Worm (Caenorhabditis elegans): ENCODE data around the gene fbxa-22.

fbxa-22 gene

DNA sequence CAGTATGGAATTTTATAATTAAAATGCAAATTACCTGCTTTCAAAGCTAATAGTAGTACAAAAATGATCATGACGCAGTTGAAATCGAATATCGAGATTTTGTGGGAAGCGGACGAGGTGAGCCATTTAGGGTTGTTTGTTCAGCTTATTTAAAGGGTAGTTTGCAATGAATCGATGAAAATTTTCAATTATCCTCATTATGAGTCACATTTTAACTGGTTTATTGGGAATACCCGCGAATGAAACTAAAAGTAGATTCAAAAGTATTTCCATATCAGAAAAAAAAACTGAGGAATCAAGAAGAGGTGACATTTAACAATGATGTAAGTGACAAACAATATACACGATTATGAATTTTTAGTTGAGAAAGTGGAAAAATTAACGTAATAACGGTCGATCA lies 19.3 kb upstream of the fbxa-22 start, which contains the start of gene F23H11.7:
TSS of gene F23H11.7 (minus strand) at position 101 of the 400 bp plus-strand sequence.
- TF ChIP-seq dao-5 (tag; optimal IDR thresholded peaks at IDR 0.05) (no peak), W03F9.2 (tag; optimal IDR thresholded peaks at IDR 0.05) (no peak), him-1 (tag; optimal IDR thresholded peaks at IDR 0.05) (no peak)

DNA sequence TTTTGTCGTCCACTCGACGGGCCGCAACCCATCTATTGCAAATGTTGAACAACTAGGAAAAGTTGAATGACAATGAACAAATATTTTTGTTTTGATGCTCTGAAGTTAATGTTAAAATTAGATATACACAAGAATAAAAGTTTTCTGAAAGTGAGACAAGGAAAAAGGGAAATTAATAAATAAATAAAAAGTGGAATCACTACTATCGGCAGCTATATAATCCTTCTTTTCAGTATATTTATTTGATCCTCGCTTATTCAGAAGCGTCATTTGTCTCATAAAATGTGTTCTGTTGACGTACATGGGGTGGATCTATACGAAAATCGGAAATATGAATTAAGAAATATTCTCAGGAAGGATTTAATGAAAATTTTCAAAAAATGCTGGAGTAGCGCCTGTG lies 12.5 kb upstream of the fbxa-22 start, which contains the start of gene pef-1:
TSS of gene pef-1 (minus strand) at position 101 of the 400 bp plus-strand sequence.
- no peak for TF ChIP-seq W03F9.2 (tag; optimal IDR thresholded peaks at IDR 0.05)

DNA sequence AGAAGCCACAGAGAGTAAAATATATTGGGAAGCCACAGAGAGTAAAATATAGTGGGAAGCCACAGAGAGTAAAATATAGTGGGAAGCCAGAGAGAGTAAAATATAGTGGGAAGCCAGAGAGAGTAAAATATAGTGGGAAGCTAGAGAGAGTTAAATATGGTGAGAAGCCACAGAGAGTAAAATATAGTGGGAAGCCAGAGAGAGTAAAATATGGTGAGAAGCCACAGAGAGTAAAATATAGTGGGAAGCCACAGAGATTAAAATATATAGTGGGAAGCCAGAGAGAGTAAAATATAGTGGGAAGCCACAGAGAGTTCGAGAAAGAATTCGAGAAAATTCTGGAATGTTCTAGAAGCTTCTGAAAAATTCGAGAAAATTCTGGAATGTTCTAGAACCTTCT lies 7.3 kb upstream of the fbxa-22 start:
- peak; percentile 29 for TF ChIP-seq dao-5 (tag; optimal IDR thresholded peaks at IDR 0.05)

DNA sequence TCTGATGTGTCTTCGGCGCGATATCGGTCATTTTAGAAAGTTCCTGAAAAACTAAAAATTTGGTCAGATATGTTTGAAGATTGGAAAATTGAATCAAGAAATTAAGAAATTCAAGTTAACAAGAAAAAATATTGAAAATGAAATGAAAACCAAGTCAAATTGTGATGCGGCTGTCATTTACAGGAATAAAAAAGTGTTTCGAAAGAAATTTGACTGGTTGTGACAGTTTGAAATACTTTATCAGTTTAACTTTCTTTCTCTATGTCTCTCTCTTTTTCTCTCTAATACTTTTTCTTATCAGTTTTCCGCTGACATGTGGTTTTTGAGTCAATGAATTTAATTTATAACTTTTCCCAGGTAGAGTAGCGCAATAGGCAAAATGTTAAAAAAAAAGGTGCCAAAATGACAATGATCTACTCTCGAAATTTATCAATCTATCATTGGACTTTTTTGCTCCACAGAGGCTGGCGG lies 2.6 kb upstream of the fbxa-22 start, which contains the start of gene fbxa-55:
TSS of gene fbxa-55 (minus strand) at position 51 of the 471 bp plus-strand sequence.
- TF ChIP-seq dao-5 (tag; optimal IDR thresholded peaks at IDR 0.05) (no peak), him-1 (tag; optimal IDR thresholded peaks at IDR 0.05) (no peak), W03F9.2 (tag; optimal IDR thresholded peaks at IDR 0.05) (no peak)

DNA sequence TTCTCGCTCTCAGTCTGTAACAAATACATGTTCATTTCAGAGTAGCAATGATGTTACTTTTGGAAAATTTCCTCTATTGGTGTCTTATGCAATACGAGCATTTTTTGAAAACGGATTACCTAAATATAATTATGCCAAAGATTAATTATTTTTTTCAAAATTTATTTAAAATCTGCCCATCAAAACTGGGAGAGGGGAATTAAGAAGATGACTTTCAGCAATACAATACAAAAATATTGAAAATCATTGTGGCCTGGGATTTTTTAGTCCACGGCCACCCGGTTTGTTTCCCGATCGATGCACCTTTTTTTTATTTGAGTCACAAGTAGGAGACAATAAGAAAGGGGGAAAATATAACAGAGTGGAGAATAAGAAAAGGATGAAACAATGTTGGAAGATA lies 708 bp upstream of the fbxa-22 start, which contains the start of gene fbxa-56:
TSS of gene fbxa-56 (minus strand) at position 101 of the 400 bp plus-strand sequence.
- no peak for TF ChIP-seq W03F9.2 (tag; optimal IDR thresholded peaks at IDR 0.05)
- no peak for TF ChIP-seq dao-5 (tag; optimal IDR thresholded peaks at IDR 0.05)
- TF ChIP-seq him-1 (tag; optimal IDR thresholded peaks at IDR 0.05): no peak

DNA sequence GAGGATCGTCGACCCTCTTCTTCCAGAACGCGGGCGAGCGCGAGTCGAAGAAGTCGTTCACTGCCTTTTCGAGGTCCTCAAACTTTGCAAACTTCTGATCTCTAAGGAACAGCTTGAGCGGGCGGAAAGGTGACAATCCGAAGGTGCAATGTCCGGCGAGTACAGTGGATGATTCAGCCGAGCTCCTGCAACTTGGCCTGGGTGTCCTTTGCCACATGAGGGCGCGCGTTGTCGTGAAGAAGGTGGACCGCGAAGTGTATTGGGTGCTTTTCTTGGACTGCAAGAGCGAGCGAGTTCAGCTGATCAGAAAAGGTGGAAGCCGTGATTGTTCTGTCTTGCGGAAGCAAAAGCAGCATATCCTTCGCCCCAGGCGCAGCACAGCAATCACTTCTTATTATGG lies 3.3 kb downstream of the fbxa-22 start:
- TF ChIP-seq dao-5 (tag; optimal IDR thresholded peaks at IDR 0.05) (no peak), W03F9.2 (tag; optimal IDR thresholded peaks at IDR 0.05) (no peak), him-1 (tag; optimal IDR thresholded peaks at IDR 0.05) (no peak)

DNA sequence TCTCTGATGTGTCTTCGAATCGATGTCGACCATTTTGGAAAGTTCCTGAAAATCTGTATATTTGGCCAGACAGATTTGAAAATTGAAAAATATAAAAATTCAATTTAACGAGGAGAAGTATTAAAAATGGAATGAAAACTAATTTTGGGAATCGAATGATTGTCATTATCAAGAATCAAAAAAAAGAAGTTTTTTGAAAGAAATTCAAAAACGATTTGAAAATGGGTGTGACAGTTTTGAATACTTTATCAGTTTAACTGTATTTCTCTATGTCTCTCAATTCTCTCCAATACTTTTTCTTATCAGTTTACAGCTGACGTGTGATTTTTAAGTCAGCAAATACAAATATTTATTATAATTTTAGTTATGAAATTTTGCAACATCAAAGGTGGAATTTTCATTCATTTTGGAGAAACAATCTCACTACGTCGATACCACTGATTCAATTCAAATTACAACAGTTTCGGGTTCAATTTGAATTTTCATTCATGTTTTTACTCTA lies 4.8 kb downstream of the fbxa-22 start, which contains the start of gene fbxa-59:
TSS of gene fbxa-59 (minus strand) at position 51 of the 502 bp plus-strand sequence.
- TF ChIP-seq him-1 (tag; optimal IDR thresholded peaks at IDR 0.05) (no peak), dao-5 (tag; optimal IDR thresholded peaks at IDR 0.05) (no peak), W03F9.2 (tag; optimal IDR thresholded peaks at IDR 0.05) (no peak)

DNA sequence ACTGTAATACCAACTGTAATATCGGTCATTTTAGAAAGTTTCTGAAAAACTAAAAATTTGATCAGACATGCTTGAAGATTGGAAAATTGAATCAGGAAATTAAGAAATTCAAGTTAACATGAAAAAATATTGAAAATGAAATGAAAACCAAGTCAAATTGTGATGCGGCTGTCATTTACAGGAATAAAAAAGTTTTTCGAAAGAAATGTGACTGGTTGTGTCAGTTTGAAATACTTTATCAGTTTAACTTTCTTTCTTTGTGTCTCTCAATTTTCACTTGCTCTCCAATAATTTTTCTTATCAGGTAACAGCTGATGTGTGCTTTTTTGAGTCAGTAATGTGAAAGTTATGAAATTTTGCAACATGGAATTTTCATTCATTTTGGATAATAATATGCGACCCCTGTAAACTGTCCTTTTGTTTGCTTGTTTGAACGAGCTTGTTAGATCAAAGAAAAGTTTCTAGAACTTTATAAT lies 7.6 kb downstream of the fbxa-22 start, which contains the start of gene fbxa-60:
TSS of gene fbxa-60 (minus strand) at position 51 of the 476 bp plus-strand sequence.
- TF ChIP-seq dao-5 (tag; optimal IDR thresholded peaks at IDR 0.05) (no peak), W03F9.2 (tag; optimal IDR thresholded peaks at IDR 0.05) (no peak), him-1 (tag; optimal IDR thresholded peaks at IDR 0.05) (no peak)

DNA sequence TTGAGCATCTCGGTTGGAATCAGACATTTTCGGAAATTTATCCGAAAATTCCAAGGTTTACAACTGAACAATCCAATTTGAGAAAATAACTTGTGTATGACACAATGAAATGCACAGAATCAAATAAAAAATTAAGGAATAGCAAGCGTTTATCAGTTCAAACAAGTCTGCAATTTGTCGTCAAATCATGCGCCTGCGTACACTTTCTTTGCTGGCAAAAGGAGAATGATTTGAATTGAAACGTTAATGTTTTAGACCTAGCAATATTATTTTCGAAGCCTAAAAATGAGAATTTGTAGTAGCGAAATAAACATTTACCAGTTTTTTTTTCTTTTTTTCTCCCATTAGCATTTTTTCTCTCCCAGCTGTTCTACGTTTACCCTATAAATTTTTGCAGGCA lies 11.8 kb downstream of the fbxa-22 start, which contains the start of the genes fbxa-67 and fbxa-11:
TSS of gene fbxa-67 (minus strand) at position 199 of the 400 bp plus-strand sequence.
TSS of gene fbxa-11 (plus strand) at position 398 of the 400 bp plus-strand sequence.
- TF ChIP-seq dao-5 (tag; optimal IDR thresholded peaks at IDR 0.05): no peak
- TF ChIP-seq W03F9.2 (tag; optimal IDR thresholded peaks at IDR 0.05): no peak
- TF ChIP-seq him-1 (tag; optimal IDR thresholded peaks at IDR 0.05): no peak

DNA sequence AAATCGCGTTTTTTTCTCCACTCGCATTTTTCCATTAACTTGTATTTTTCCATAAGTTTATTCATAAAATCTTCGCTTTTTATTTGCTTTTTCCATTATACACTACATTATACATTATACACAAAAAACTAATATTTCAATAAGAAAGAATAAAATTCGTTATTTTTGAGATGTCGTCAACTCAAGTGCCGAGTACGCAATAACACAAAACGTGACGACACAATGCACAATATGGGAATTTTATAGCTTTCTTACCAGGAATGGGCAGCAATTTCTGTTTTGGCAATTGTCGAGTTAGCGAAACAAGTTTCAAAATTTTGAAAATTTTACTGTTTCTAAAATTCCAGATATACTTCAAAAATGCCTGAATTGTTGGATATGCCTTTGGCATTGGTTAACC lies 13.5 kb downstream of the fbxa-22 start, which contains the start of gene fbxa-10:
TSS of gene fbxa-10 (plus strand) at position 207 of the 400 bp plus-strand sequence.
- TF ChIP-seq him-1 (tag; optimal IDR thresholded peaks at IDR 0.05): no peak
- no peak for TF ChIP-seq dao-5 (tag; optimal IDR thresholded peaks at IDR 0.05)
- no peak for TF ChIP-seq W03F9.2 (tag; optimal IDR thresholded peaks at IDR 0.05)

DNA sequence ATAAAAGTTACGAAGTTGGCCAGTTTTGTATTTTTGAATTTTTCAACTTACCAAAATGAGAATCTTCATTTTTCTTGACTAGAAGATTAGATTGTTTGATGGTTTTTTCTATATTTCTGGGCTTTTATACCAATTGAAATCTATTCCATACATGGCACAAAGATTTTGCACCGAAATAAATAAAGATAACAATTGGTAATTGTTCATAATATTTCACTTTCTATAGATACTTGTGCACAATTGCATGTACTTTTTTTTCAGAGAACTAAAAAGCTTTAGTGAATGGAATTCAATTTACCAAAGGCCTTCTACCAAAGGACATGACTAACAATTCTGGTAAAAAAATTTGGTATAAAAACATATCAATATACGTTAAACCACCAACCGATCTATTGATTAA lies 15.9 kb downstream of the fbxa-22 start, which contains the start of the genes T12B5.15 and T12B5.14:
TSS of gene T12B5.15 (minus strand) at position 101 of the 400 bp plus-strand sequence.
TSS of gene T12B5.14 (plus strand) at position 321 of the 400 bp plus-strand sequence.
- TF ChIP-seq him-1 (tag; optimal IDR thresholded peaks at IDR 0.05) (no peak), dao-5 (tag; optimal IDR thresholded peaks at IDR 0.05) (no peak), W03F9.2 (tag; optimal IDR thresholded peaks at IDR 0.05) (no peak)

DNA sequence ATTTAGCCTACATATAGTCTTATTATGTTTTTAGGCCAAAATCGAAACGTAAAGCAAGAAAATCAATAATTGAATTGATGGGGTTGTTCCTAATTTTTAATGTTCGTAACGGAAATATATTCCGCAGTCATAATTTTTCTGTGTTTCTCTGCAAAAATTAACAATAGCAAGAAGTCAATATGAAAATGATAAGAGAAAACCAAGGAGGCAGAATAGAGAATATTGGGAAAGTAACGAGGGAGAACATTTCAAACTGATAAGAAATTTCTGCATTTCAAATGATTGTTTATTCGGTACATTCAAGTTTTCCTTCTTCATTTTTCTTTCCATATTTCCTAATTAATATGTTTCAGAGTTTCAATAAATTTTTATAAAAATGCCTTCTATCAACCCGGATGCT lies 17.3 kb downstream of the fbxa-22 start, which contains the start of gene fbxa-54:
TSS of gene fbxa-54 (plus strand) at position 354 of the 400 bp plus-strand sequence.
- TF ChIP-seq W03F9.2 (tag; optimal IDR thresholded peaks at IDR 0.05) (no peak), dao-5 (tag; optimal IDR thresholded peaks at IDR 0.05) (no peak), him-1 (tag; optimal IDR thresholded peaks at IDR 0.05) (no peak)

DNA sequence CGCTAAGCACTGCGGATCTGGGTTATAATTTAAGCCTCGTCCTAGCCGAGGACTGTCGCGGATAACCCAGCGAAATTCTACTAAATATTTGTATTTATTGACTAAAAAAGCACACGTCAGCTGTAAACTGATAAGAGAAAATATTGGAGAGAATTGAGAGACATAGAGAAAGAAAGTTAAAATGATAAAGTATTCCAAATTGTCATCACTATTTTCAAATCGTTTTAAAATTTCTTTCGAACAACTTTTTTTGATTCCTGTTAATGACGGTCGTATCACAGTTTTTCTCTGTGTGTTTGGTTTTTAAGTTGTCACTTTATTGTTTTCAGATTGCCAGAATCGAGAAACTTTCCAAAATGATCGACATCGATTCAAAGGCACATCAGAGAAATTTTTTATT lies 23.3 kb downstream of the fbxa-22 start, which contains the start of gene fbxa-51:
TSS of gene fbxa-51 (plus strand) at position 322 of the 400 bp plus-strand sequence.
- no peak for TF ChIP-seq him-1 (tag; optimal IDR thresholded peaks at IDR 0.05)
- no peak for TF ChIP-seq dao-5 (tag; optimal IDR thresholded peaks at IDR 0.05)
- no peak for TF ChIP-seq W03F9.2 (tag; optimal IDR thresholded peaks at IDR 0.05)

DNA sequence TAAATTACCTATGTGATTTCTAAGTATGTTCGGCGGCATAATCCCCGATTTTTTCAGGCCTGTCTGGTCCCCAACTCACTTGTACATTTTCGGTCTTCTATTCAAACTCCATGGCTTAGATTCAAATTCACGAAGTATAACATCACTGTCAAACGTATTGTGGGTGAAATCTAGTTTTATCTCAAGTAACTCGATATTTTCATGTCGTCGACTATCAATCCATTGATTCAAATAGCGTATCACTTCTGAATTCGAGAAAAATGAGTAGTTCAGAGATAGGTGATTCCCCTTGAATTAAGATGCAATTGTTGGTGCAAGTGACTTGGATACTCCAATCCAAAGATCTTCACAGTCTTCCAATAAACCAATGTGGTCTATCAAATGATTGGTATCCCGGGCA lies 26.0 kb downstream of the fbxa-22 start:
- TF ChIP-seq him-1 (tag; optimal IDR thresholded peaks at IDR 0.05): no peak
- TF ChIP-seq dao-5 (tag; optimal IDR thresholded peaks at IDR 0.05): no peak
- TF ChIP-seq W03F9.2 (tag; optimal IDR thresholded peaks at IDR 0.05): no peak
